Worm (Caenorhabditis elegans) whole organism, midembryonic: Measurements from ENCODE around the gene C50E10.1.

ENCODE experiments used
- T22C8.4 ChIP-seq: fragments of 200-800 bp; sonication (Bioruptor generic); IDR thresholded peaks from 2 replicates; pipeline ENCODE4 v1.3.6; 2022; ENCODE audit warnings: missing genetic modification characterization, missing compliant biosample characterization
- cog-1 ChIP-seq: sonication (generic microtip); optimal IDR thresholded peaks from 2 replicates; lab custom pipeline; 2016; ENCODE audit warnings: missing genetic modification characterization, missing compliant biosample characterization
- flt-1 ChIP-seq: fragments of 200-800 bp; sonication (Bioruptor generic); IDR thresholded peaks from 2 replicates; pipeline ENCODE4 v1.3.6; 2022; ENCODE audit warnings: missing genetic modification characterization, missing compliant biosample characterization
- klf-2 ChIP-seq: fragments of 200-800 bp; sonication (Bioruptor generic); conservative IDR thresholded peaks from 2 replicates; pipeline ENCODE4 v1.3.6; 2022; ENCODE audit warnings: missing genetic modification reagents, missing genetic modification characterization, missing compliant biosample characterization
- med-1 ChIP-seq: sonication (generic microtip); optimal IDR thresholded peaks from 2 replicates; lab custom pipeline; 2017; ENCODE audit warnings: missing genetic modification characterization, mild to moderate bottlenecking, missing compliant biosample characterization, antibody characterized with exemption, missing genetic modification reagents; ENCODE audit not compliant: insufficient read depth
- ref-1 ChIP-seq: fragments of 200-800 bp; sonication (Bioruptor generic); conservative IDR thresholded peaks from 2 replicates; pipeline ENCODE4 v1.3.6; 2022; ENCODE audit warnings: missing genetic modification reagents, missing genetic modification characterization, missing compliant biosample characterization
- tab-1 ChIP-seq: fragments of 200-800 bp; sonication (Bioruptor generic); IDR thresholded peaks from 2 replicates; pipeline ENCODE4 v1.3.6; 2022; ENCODE audit warnings: missing genetic modification characterization, missing compliant biosample characterization
- ztf-23 ChIP-seq: fragments of 200-800 bp; sonication (Bioruptor generic); IDR thresholded peaks from 2 replicates; pipeline ENCODE4 v1.3.6; 2022; ENCODE audit warnings: missing genetic modification reagents, missing genetic modification characterization, missing compliant biosample characterization
- ztf-29 ChIP-seq: fragments of 200-800 bp; sonication (Bioruptor generic); IDR thresholded peaks from 2 replicates; pipeline ENCODE4 v1.3.6; 2022; ENCODE audit warnings: missing genetic modification reagents, missing genetic modification characterization, missing compliant biosample characterization

Gene C50E10.1

ce11 chrII:12302354-12302753 is at the start of gene C50E10.1:
Gene C50E10.1 (minus strand): TSS chrII:12302454.
- TF ChIP-seq ztf-23 (no peak), tab-1 (no peak), T22C8.4 (GFP tag; lab: Robert Waterston, UW) (no peak), flt-1 (no peak), ztf-29 (GFP tag; lab: Robert Waterston, UW) (no peak), klf-2 (GFP tag; lab: Robert Waterston, UW) (no peak), ref-1 (GFP tag; lab: Robert Waterston, UW) (no peak), med-1 (no peak), cog-1 (tag; lab: Kevin White, UChicago) (no peak)

ce11 chrII:12350737-12351275 is 48.6 kb upstream of the C50E10.1 start:
- TF ChIP-seq klf-2 (GFP tag; lab: Robert Waterston, UW) (no peak), tab-1 (peak; percentile 60; the same call in 1 of the 2 replicates)

ce11 chrII:12349866-12350265 is 47.6 kb upstream of the C50E10.1 start:
- TF ChIP-seq T22C8.4 (GFP tag; lab: Robert Waterston, UW) (no peak), cog-1 (tag; lab: Kevin White, UChicago) (no peak), klf-2 (GFP tag; lab: Robert Waterston, UW) (no peak), med-1 (no peak), ztf-29 (GFP tag; lab: Robert Waterston, UW) (no peak), ref-1 (GFP tag; lab: Robert Waterston, UW) (no peak), ztf-23 (no peak), flt-1 (no peak), tab-1 (no peak)

DNA sequence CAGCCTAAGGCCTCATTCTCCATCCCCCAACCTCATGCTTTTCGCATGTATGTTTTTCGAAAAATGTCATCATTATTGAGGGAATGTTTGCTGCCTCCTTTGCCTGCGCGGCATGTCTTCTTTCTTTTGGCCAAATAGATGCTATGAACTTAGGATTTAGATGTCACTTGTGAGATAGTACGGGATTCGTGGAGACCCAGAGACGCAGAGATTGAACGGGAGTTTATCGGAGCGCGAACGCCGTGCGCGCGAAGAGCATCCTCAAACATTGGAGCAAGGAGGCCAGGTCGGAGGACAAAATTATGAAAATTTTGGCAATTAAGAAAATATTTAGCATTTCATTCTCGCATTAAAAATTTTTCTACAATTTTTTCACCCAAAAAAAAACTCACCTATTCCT is 46.7 kb upstream of the C50E10.1 start:
- no peak for TF ChIP-seq ref-1 (GFP tag; lab: Robert Waterston, UW)

ce11 chrII:12346289-12346989 is 44.2 kb upstream of the C50E10.1 start:
- TF ChIP-seq cog-1 (tag; lab: Kevin White, UChicago) (no peak), ztf-29 (GFP tag; lab: Robert Waterston, UW) (no peak), tab-1 (no peak), ref-1 (GFP tag; lab: Robert Waterston, UW) (no peak)

ce11 chrII:12344787-12345186 is 42.5 kb upstream of the C50E10.1 start, which contains the start of gene C44C11.6:
Gene C44C11.6 (plus strand): TSS chrII:12344809.
- TF ChIP-seq ref-1 (GFP tag; lab: Robert Waterston, UW) (no peak), flt-1 (no peak), med-1 (no peak), T22C8.4 (GFP tag; lab: Robert Waterston, UW) (no peak), klf-2 (GFP tag; lab: Robert Waterston, UW) (no peak), ztf-23 (0 out of 2 replicates have a peak, but pooled peaks have one; percentile 39), tab-1 (peak; percentile 70), cog-1 (tag; lab: Kevin White, UChicago) (no peak), ztf-29 (GFP tag; lab: Robert Waterston, UW) (no peak)

- no peak for TF ChIP-seq ref-1 (GFP tag; lab: Robert Waterston, UW)
- TF ChIP-seq cog-1 (tag; lab: Kevin White, UChicago): no peak
Measured at ce11 chrII:12343710-12344109, 41.5 kb upstream of the C50E10.1 start.

ce11 chrII:12342928-12343327 is 40.7 kb upstream of the C50E10.1 start:
- no peak for TF ChIP-seq T22C8.4 (GFP tag; lab: Robert Waterston, UW)
- no peak for TF ChIP-seq tab-1
- TF ChIP-seq klf-2 (GFP tag; lab: Robert Waterston, UW): no peak
- TF ChIP-seq ref-1 (GFP tag; lab: Robert Waterston, UW): no peak
- no peak for TF ChIP-seq ztf-29 (GFP tag; lab: Robert Waterston, UW)
- TF ChIP-seq ztf-23: no peak
- no peak for TF ChIP-seq cog-1 (tag; lab: Kevin White, UChicago)

DNA sequence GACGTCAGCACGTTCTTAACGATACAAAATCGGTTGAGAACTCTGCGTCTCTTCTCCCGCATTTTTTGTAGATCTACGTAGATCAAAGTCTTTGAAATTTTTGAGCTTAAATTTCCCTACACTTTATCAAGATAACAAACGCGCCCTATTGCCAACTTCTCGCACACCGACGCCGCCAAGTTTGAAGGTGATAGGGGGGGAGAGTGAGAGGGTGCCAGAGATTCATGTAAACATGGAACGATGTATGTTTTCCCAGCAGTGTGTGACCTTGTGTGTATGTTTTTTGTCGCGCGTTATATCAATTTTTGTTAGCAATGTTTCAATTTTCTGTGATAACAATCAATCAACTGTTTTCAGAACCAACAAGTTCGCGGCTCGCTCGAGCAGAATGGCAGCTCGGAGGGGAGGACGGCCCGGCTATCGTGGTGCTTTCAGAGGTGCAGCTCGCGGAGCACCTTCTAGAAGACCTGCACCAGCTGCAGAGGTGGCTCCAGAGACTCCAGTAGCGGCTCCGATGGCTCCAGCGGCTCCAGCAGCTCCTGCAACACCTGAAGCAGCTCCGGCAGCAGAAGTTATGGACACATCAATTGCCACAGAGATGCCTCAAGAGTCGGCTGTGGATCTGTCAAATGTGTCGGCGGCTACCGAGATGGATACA is 39.4 kb upstream of the C50E10.1 start:
- TF ChIP-seq med-1: no peak
- TF ChIP-seq ztf-23: no peak
- no peak for TF ChIP-seq tab-1

DNA sequence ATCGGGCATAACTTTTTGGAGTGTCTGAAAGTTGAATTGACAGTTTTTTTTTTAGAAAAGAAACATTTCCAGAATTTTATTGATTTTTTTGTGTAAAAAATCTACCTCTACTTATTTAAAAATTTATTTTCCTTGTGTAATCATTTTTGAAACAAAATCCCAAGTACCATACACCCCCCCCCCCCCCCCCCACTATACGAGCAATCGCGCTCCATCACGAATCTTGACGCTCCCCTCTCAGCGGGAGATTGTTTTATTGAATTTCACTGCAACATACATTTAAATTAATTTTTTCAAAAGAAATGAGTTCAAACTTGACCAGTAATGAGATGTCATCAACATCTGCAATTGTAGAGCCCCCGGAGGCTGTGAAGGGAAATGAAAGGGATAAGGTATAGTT is 37.4 kb upstream of the C50E10.1 start, which contains the start of gene sop-2:
Gene sop-2 (plus strand): TSS at position 301 of the 400 bp plus-strand sequence.
- TF ChIP-seq ztf-29 (GFP tag; lab: Robert Waterston, UW) (no peak), T22C8.4 (GFP tag; lab: Robert Waterston, UW) (no peak), ztf-23 (no peak), ref-1 (GFP tag; lab: Robert Waterston, UW) (no peak), flt-1 (no peak), klf-2 (GFP tag; lab: Robert Waterston, UW) (no peak), tab-1 (no peak), med-1 (no peak), cog-1 (tag; lab: Kevin White, UChicago) (no peak)

DNA sequence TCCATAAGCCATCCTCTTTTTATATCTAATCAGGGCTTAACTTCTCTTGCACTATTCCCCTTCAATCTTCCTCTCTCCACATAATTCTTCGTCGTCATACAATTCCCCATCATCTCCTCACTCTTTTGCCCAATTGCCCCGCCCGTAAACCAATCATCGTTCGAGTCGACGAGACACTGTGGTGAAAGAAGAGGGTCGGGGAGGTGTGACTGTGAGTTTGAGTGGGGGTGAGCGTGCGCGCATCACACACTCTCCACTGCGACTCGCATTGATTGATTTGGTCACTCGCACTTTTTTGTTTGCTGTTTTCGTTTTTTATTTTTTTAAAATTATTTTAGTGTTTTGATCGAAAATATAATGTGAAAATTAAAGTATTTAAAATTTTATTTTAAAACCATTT is 36.9 kb upstream of the C50E10.1 start:
- peak; percentile 59 for TF ChIP-seq cog-1 (tag; lab: Kevin White, UChicago)
- TF ChIP-seq med-1: no peak
- TF ChIP-seq ztf-29 (GFP tag; lab: Robert Waterston, UW): no peak
- no peak for TF ChIP-seq klf-2 (GFP tag; lab: Robert Waterston, UW)
- TF ChIP-seq ztf-23: 0 out of 2 replicates have a peak, but pooled peaks have one; percentile 22
- TF ChIP-seq ref-1 (GFP tag; lab: Robert Waterston, UW): no peak; the same call in 1 of the 2 replicates
- peak; percentile 80 for TF ChIP-seq T22C8.4 (GFP tag; lab: Robert Waterston, UW)
- TF ChIP-seq tab-1: no peak
- peak; percentile 68; the same call in 1 of the 2 replicates for TF ChIP-seq flt-1
